Fruit fly (Drosophila melanogaster) whole organism, adult: ENCODE results near the gene COX7AL2.

Source experiments
- CG1620 ChIP-seq: fragments of 200-800 bp; sonication (Bioruptor generic); optimal IDR thresholded peaks from 2 replicates; lab custom pipeline; 2016; ENCODE audit warnings: missing biosample characterization, missing genetic modification characterization
- CG33017 ChIP-seq: fragments of 200-800 bp; sonication (Bioruptor generic); optimal IDR thresholded peaks from 2 replicates; lab custom pipeline; 2018; ENCODE audit warnings: missing biosample characterization, mild to moderate bottlenecking, missing genetic modification characterization, moderate library complexity
- CG5204 ChIP-seq: fragments of 200-800 bp; sonication (Bioruptor generic); optimal IDR thresholded peaks from 2 replicates; lab custom pipeline; 2016; ENCODE audit warnings: missing biosample characterization, missing genetic modification characterization
- CG7045 ChIP-seq: fragments of 200-800 bp; sonication (Bioruptor generic); optimal IDR thresholded peaks from 2 replicates; lab custom pipeline; 2017; ENCODE audit warnings: missing biosample characterization, mild to moderate bottlenecking, missing genetic modification characterization
- CG7101 ChIP-seq: fragments of 200-800 bp; sonication (Bioruptor generic); optimal IDR thresholded peaks from 2 replicates; lab custom pipeline; 2018; ENCODE audit warnings: missing biosample characterization, mild to moderate bottlenecking, missing genetic modification characterization, moderate library complexity
- Clk ChIP-seq: fragments of 200-800 bp; sonication (Bioruptor generic); optimal IDR thresholded peaks from 2 replicates; lab custom pipeline; 2017; ENCODE audit warnings: missing biosample characterization, missing genetic modification characterization
- Mnt ChIP-seq: fragments of 200-800 bp; sonication (Bioruptor generic); optimal IDR thresholded peaks from 2 replicates; lab custom pipeline; 2016; ENCODE audit warnings: missing biosample characterization, mild to moderate bottlenecking, missing genetic modification characterization
- cic ChIP-seq: fragments of 200-800 bp; sonication (Bioruptor generic); optimal IDR thresholded peaks from 2 replicates; lab custom pipeline; 2017; ENCODE audit warnings: missing biosample characterization, mild to moderate bottlenecking, missing genetic modification characterization, moderate library complexity
- toe ChIP-seq: fragments of 200-800 bp; sonication (Bioruptor generic); optimal IDR thresholded peaks from 2 replicates; lab custom pipeline; 2016; ENCODE audit warnings: missing biosample characterization, missing genetic modification characterization

DNA sequence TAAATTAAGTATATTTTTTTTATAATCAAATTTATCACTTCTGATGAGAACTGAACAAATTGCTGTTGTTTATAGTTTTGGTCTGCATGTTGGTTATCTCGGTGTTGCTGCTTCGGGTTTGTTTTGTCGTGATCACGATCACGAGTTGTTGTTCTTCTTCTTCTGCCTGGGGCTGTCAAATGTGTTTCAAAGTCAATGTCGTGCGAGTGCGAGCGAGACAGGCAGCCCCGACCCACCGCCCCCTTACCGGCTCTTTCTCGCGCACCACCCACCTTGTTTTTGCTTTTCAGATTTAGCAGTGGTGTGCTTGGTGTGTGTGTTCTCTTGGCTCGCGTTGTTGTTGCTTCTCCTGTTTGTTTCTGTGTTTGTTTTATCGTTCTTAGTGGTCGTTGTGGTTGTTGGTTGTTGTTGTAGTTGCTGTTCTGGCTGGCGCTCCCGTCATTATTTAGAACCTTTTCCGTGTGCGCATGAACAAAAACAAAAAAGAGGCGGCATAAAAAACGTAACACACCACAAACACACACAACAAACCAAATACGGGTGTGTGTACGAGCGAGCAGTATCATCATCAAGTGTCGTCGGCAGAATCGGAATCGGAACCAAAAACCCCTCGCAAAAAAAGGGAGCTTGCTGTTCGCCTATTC lies at the start of gene COX7AL2:
- TF ChIP-seq CG1620 (no peak), CG7045 (no peak), CG5204 (GFP tag; lab: Kevin White, UChicago) (no peak), CG33017 (tag; lab: Kevin White, UChicago) (no peak), Clk (GFP tag; lab: Kevin White, UChicago) (no peak), toe (GFP tag; lab: Kevin White, UChicago) (no peak), Mnt (GFP tag; lab: Kevin White, UChicago) (no peak), CG7101 (tag; lab: Kevin White, UChicago) (no peak), cic (peak; percentile 21)
